Fruit fly (Drosophila melanogaster): ENCODE measurements around the gene CG42788.

The CG42788 gene

DNA sequence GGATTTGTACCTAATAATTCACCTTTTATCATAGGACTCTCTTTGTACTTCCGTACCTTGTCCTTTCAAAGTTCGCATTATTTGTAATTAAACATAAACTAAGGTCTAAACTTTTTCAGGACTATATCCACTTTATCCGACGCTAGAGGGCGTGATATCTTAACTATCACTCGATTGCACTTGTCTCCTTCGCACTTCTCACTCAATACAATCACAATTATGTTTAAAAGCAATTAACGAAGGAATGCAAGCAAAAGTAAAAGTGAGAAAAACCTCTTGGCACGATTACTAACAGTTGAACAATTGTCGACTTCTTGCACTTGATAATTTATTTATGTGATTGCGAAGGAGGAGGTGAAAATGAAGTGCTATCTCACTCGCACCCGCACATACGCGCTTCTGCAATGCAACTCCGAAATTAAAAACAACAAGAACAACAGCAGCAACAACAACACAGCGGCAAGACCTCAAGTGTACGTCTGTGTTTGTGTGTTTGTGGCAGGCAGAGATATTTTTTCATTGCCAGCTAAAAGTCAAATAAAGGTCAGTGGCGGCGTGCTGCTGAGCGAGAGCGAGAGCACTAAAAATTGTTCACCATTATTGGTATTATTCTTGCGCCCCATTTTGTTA, 14.8 kb upstream of the CG42788 start:
- no peak for TF ChIP-seq pfk (GFP tag; optimal IDR thresholded peaks at IDR 0.05)
- TF ChIP-seq CG16779 (GFP tag; IDR thresholded peaks at IDR 0.05), result no peak
- TF ChIP-seq CG8924 (tag; optimal IDR thresholded peaks at IDR 0.05), result peak; percentile 45
- no peak for TF ChIP-seq zen2 (GFP tag; IDR thresholded peaks at IDR 0.05; ENCODE audit: partially characterized antibody)
- TF ChIP-seq Elba2 (GFP tag; optimal IDR thresholded peaks at IDR 0.05), result no peak
- no peak for TF ChIP-seq Bgb (GFP tag; IDR thresholded peaks at IDR 0.05; ENCODE audit: partially characterized antibody)
- TF ChIP-seq CG13296 (GFP tag; optimal IDR thresholded peaks at IDR 0.05), result no peak
- no peak for TF ChIP-seq Antp (GFP tag; optimal IDR thresholded peaks at IDR 0.05)
- TF ChIP-seq CG13123 (GFP tag; optimal IDR thresholded peaks at IDR 0.05), result no peak
- no peak for TF ChIP-seq CrebB (tag; optimal IDR thresholded peaks at IDR 0.05)
- no peak for TF ChIP-seq CG7839 (tag; optimal IDR thresholded peaks at IDR 0.05)
- no peak for TF ChIP-seq CG12391 (tag; optimal IDR thresholded peaks at IDR 0.05)
- TF ChIP-seq CG9727 (GFP tag; optimal IDR thresholded peaks at IDR 0.05), result no peak
- no peak for TF ChIP-seq CG7987 (GFP tag; optimal IDR thresholded peaks at IDR 0.05)
- TF ChIP-seq CG33213 (GFP tag; optimal IDR thresholded peaks at IDR 0.05), result no peak
- no peak for TF ChIP-seq CG11504 (tag; optimal IDR thresholded peaks at IDR 0.05)
- TF ChIP-seq Trl (optimal IDR thresholded peaks at IDR 0.05), result peak in 1 of 2 experiments; percentile 64
- no peak for TF ChIP-seq Trl (GFP tag; optimal IDR thresholded peaks at IDR 0.05)
- TF ChIP-seq Blimp-1 (GFP tag; optimal IDR thresholded peaks at IDR 0.05), result peak; percentile 60
- TF ChIP-seq toy (GFP tag; IDR thresholded peaks at IDR 0.05), result no peak
- no peak for TF ChIP-seq H2.0 (GFP tag; IDR thresholded peaks at IDR 0.05)
- TF ChIP-seq lov (optimal IDR thresholded peaks at IDR 0.05), result no peak
- TF ChIP-seq lov (GFP tag; IDR thresholded peaks at IDR 0.05), result no peak; the same call in 2 of the 3 replicates
- peak; percentile 41 for TF ChIP-seq ftz-f1 (GFP tag; optimal IDR thresholded peaks at IDR 0.05)
- TF ChIP-seq usp (GFP tag; optimal IDR thresholded peaks at IDR 0.05), result no peak
- peak; percentile 54 for TF ChIP-seq D (optimal IDR thresholded peaks at IDR 0.05)
- no peak for TF ChIP-seq D (GFP tag; optimal IDR thresholded peaks at IDR 0.05)
- 0 out of 3 replicates have a peak, but pooled peaks have one; percentile 43 for TF ChIP-seq ken (GFP tag; IDR thresholded peaks at IDR 0.05)
- TF ChIP-seq CG6791 (GFP tag; IDR thresholded peaks at IDR 0.05; ENCODE audit: partially characterized antibody), result no peak
- no peak for TF ChIP-seq bbx (GFP tag; IDR thresholded peaks at IDR 0.05; ENCODE audit: partially characterized antibody)
- no peak for TF ChIP-seq tna (GFP tag; IDR thresholded peaks at IDR 0.05; ENCODE audit: partially characterized antibody)
- no peak for TF ChIP-seq Deaf1 (tag; optimal IDR thresholded peaks at IDR 0.05)
- TF ChIP-seq CG6175 (GFP tag; IDR thresholded peaks at IDR 0.05), result peak; percentile 47; the same call in 1 of the 3 replicates
- peak in 1 of 2 experiments; percentile 92 for TF ChIP-seq tll (GFP tag; optimal IDR thresholded peaks at IDR 0.05)
- TF ChIP-seq chinmo (GFP tag; IDR thresholded peaks at IDR 0.05; ENCODE audit: partially characterized antibody), result 0 out of 4 replicates have a peak, but pooled peaks have one; percentile 81
- TF ChIP-seq Dll (GFP tag; IDR thresholded peaks at IDR 0.05; ENCODE audit: partially characterized antibody), result 0 out of 4 replicates have a peak, but pooled peaks have one; percentile 18
- TF ChIP-seq CG10366 (GFP tag; IDR thresholded peaks at IDR 0.05), result no peak
- TF ChIP-seq eve (GFP tag; optimal IDR thresholded peaks at IDR 0.05), result peak in 1 of 2 experiments; percentile 43
- 0 out of 3 replicates have a peak, but pooled peaks have one; percentile 9 for TF ChIP-seq CG34224 (GFP tag; IDR thresholded peaks at IDR 0.05; ENCODE audit: partially characterized antibody)
- TF ChIP-seq cwo (GFP tag; optimal IDR thresholded peaks at IDR 0.05), result no peak
- TF ChIP-seq CG8478 (optimal IDR thresholded peaks at IDR 0.05), result no peak
- no peak for TF ChIP-seq Ravus (GFP tag; IDR thresholded peaks at IDR 0.05)
- TF ChIP-seq esg (GFP tag; conservative IDR thresholded peaks at IDR 0.05), result no peak
- TF ChIP-seq lmd (GFP tag; IDR thresholded peaks at IDR 0.05), result no peak
- no peak for TF ChIP-seq crol (GFP tag; IDR thresholded peaks at IDR 0.05)
- no peak for TF ChIP-seq Lim3 (GFP tag; IDR thresholded peaks at IDR 0.05)
- TF ChIP-seq CG4282 (GFP tag; optimal IDR thresholded peaks at IDR 0.05), result no peak
- no peak for TF ChIP-seq CG18476 (GFP tag; optimal IDR thresholded peaks at IDR 0.05)
- no peak for TF ChIP-seq CG9817 (tag; optimal IDR thresholded peaks at IDR 0.05)
- TF ChIP-seq ERR (GFP tag; optimal IDR thresholded peaks at IDR 0.05), result peak; percentile 99
